Worm (Caenorhabditis elegans) whole organism, L1 larva: ENCODE data around the gene Y97E10AR.6.

Experiments
- C16A3.4 ChIP-seq: fragments of 150-350 bp; optimal IDR thresholded peaks from 2 replicates; lab custom pipeline; 2014; ENCODE audit warnings: missing biosample characterization, missing genetic modification characterization
- C34B4.2 ChIP-seq: sonication (generic microtip); optimal IDR thresholded peaks from 2 replicates; lab custom pipeline; 2017; ENCODE audit warnings: mild to moderate bottlenecking, missing genetic modification characterization, missing compliant biosample characterization
- F16B12.6 ChIP-seq: fragments of 150-350 bp; optimal IDR thresholded peaks from 2 replicates; lab custom pipeline; 2014; ENCODE audit warnings: missing biosample characterization, missing genetic modification characterization
- Y116A8C.19 ChIP-seq: sonication (generic microtip); optimal IDR thresholded peaks from 2 replicates; lab custom pipeline; 2016; ENCODE audit warnings: missing compliant biosample characterization, missing genetic modification characterization, borderline replicate concordance
- aha-1 ChIP-seq: fragments of 150-350 bp; optimal IDR thresholded peaks from 2 replicates; lab custom pipeline; 2014; ENCODE audit warnings: missing biosample characterization, missing genetic modification characterization
- blmp-1 ChIP-seq: fragments of 150-350 bp; optimal IDR thresholded peaks from 2 replicates; lab custom pipeline; 2014; ENCODE audit warnings: missing biosample characterization, missing genetic modification characterization
- ceh-8 ChIP-seq: fragments of 200-800 bp; sonication (Bioruptor generic); optimal IDR thresholded peaks from 2 replicates; lab custom pipeline; 2018; ENCODE audit warnings: mild to moderate bottlenecking, missing genetic modification characterization, moderate library complexity, missing compliant biosample characterization
- dpl-1 ChIP-seq, 3 experiments: fragments of 150-350 bp in 2 of 3; sonication (generic microtip) in 1 of 3; optimal IDR thresholded peaks; 2 replicates each; lab custom pipeline; 2014 to 2017; ENCODE audit warnings: missing biosample characterization in 3 of 3, missing genetic modification characterization in 3 of 3, missing genetic modification reagents in 3 of 3
- dsc-1 ChIP-seq: sonication (generic microtip); optimal IDR thresholded peaks from 2 replicates; lab custom pipeline; 2016; ENCODE audit warnings: mild to moderate bottlenecking, missing genetic modification characterization, missing compliant biosample characterization
- efl-1 ChIP-seq, 4 experiments: fragments of 150-350 bp; optimal IDR thresholded peaks in 3 of 4; peaks in 1 of 4; 1 replicate in 1 of 4; 2 replicates in 3 of 4; lab custom pipeline; 2014; ENCODE audit warnings: missing biosample characterization in 2 of 4, missing genetic modification characterization in 2 of 4, missing genetic modification reagents in 2 of 4
- efl-3 ChIP-seq: fragments of 200-800 bp; sonication (Bioruptor generic); optimal IDR thresholded peaks from 2 replicates; lab custom pipeline; 2018; ENCODE audit warnings: mild to moderate bottlenecking, missing genetic modification characterization, missing compliant biosample characterization
- egl-27 ChIP-seq, 2 experiments: fragments of 150-350 bp in 1 of 2; sonication (generic microtip); optimal IDR thresholded peaks; 3 replicates each; lab custom pipeline; 2017 to 2018; ENCODE audit warnings: missing biosample characterization in 2 of 2, missing genetic modification characterization in 2 of 2, missing genetic modification reagents in 2 of 2
- elt-2 ChIP-seq: sonication (generic microtip); optimal IDR thresholded peaks from 2 replicates; lab custom pipeline; 2016; ENCODE audit warnings: missing genetic modification characterization, mild to moderate bottlenecking, inconsistent platforms, missing compliant biosample characterization, missing genetic modification reagents
- elt-3 ChIP-seq, 6 experiments: fragments of 150-350 bp in 1 of 6; sonication (generic microtip); optimal IDR thresholded peaks; 2 replicates each; lab custom pipeline; 2017 to 2018; ENCODE audit warnings: missing biosample characterization in 6 of 6, missing genetic modification characterization in 6 of 6, inconsistent platforms in 1 of 6
- ets-5 ChIP-seq: fragments of 200-800 bp; sonication (Bioruptor generic); IDR thresholded peaks from 2 replicates; pipeline ENCODE4 v1.3.6; 2022; ENCODE audit warnings: missing genetic modification characterization, missing compliant biosample characterization
- grh-1 ChIP-seq: fragments of 200-800 bp; sonication (Bioruptor generic); IDR thresholded peaks from 2 replicates; pipeline ENCODE4 v1.3.6; 2022; ENCODE audit warnings: missing genetic modification reagents, missing genetic modification characterization, missing compliant biosample characterization
- jun-1 ChIP-seq: fragments of 150-350 bp; optimal IDR thresholded peaks from 2 replicates; lab custom pipeline; 2014; ENCODE audit warnings: missing biosample characterization, missing genetic modification reagents, missing genetic modification characterization
- lin-13 ChIP-seq: fragments of 150-350 bp; optimal IDR thresholded peaks from 2 replicates; lab custom pipeline; 2014; ENCODE audit warnings: missing biosample characterization, missing genetic modification reagents, missing genetic modification characterization
- lin-14 ChIP-seq: fragments of 200-800 bp; sonication (Bioruptor generic); optimal IDR thresholded peaks from 2 replicates; lab custom pipeline; 2018; ENCODE audit warnings: mild to moderate bottlenecking, missing genetic modification characterization, moderate library complexity, missing compliant biosample characterization
- lin-35 ChIP-seq, 2 experiments: fragments of 150-350 bp; optimal IDR thresholded peaks; 2 replicates each; lab custom pipeline; 2014; ENCODE audit warnings: missing biosample characterization in 2 of 2, missing genetic modification characterization in 2 of 2, missing genetic modification reagents in 2 of 2
- lsy-2 ChIP-seq, 2 experiments: fragments of 150-350 bp; optimal IDR thresholded peaks; 2 replicates each; lab custom pipeline; 2014; ENCODE audit warnings: missing biosample characterization in 2 of 2, missing genetic modification characterization in 2 of 2
- mab-9 ChIP-seq: fragments of 200-800 bp; sonication (Bioruptor generic); IDR thresholded peaks from 2 replicates; pipeline ENCODE4 v1.3.6; 2022; ENCODE audit warnings: missing genetic modification reagents, missing genetic modification characterization, missing compliant biosample characterization
- mdl-1 ChIP-seq, 2 experiments: fragments of 150-350 bp; optimal IDR thresholded peaks; 2 replicates each; lab custom pipeline; 2014 to 2017; ENCODE audit warnings: missing biosample characterization in 2 of 2, missing genetic modification characterization in 2 of 2, inconsistent platforms in 1 of 2
- mep-1 ChIP-seq: fragments of 150-350 bp; optimal IDR thresholded peaks from 2 replicates; lab custom pipeline; 2014; ENCODE audit warnings: missing biosample characterization, missing genetic modification characterization
- nhr-20 ChIP-seq: sonication (generic microtip); optimal IDR thresholded peaks from 2 replicates; lab custom pipeline; 2016; ENCODE audit warnings: mild to moderate bottlenecking, missing genetic modification characterization, missing compliant biosample characterization
- nhr-237 ChIP-seq: fragments of 150-350 bp; optimal IDR thresholded peaks from 2 replicates; lab custom pipeline; 2014; ENCODE audit warnings: missing biosample characterization, missing genetic modification characterization
- nhr-47 ChIP-seq: sonication (generic microtip); optimal IDR thresholded peaks from 2 replicates; lab custom pipeline; 2016; ENCODE audit warnings: mild to moderate bottlenecking, missing genetic modification characterization, moderate library complexity, missing compliant biosample characterization
- nhr-71 ChIP-seq: sonication (generic microtip); optimal IDR thresholded peaks from 2 replicates; lab custom pipeline; 2016; ENCODE audit warnings: mild to moderate bottlenecking, missing genetic modification characterization, moderate library complexity, missing compliant biosample characterization
- nhr-85 ChIP-seq: sonication (generic microtip); peaks from one replicate; lab custom pipeline; 2016; ENCODE audit warnings: missing genetic modification characterization, inconsistent platforms, missing compliant biosample characterization
- nhr-90 ChIP-seq: sonication (generic microtip); optimal IDR thresholded peaks from 2 replicates; lab custom pipeline; 2016; ENCODE audit warnings: mild to moderate bottlenecking, missing genetic modification characterization, missing compliant biosample characterization; ENCODE audit not compliant: poor library complexity
- pag-3 ChIP-seq: sonication (generic microtip); optimal IDR thresholded peaks from 2 replicates; lab custom pipeline; 2017; ENCODE audit warnings: missing genetic modification characterization, mild to moderate bottlenecking, missing compliant biosample characterization, antibody characterized with exemption, borderline replicate concordance; ENCODE audit not compliant: insufficient read depth
- pax-3 ChIP-seq: fragments of 200-800 bp; sonication (Bioruptor generic); optimal IDR thresholded peaks from 2 replicates; lab custom pipeline; 2018; ENCODE audit warnings: mild to moderate bottlenecking, missing genetic modification characterization, moderate library complexity, missing compliant biosample characterization
- snpc-4 ChIP-seq: fragments of 150-350 bp; optimal IDR thresholded peaks from 2 replicates; lab custom pipeline; 2014; ENCODE audit warnings: missing biosample characterization, missing genetic modification characterization
- snu-23 ChIP-seq: sonication (generic microtip); optimal IDR thresholded peaks from 2 replicates; lab custom pipeline; 2016; ENCODE audit warnings: missing genetic modification characterization, missing compliant biosample characterization
- tbx-2 ChIP-seq: sonication (generic microtip); optimal IDR thresholded peaks from 2 replicates; lab custom pipeline; 2016; ENCODE audit warnings: missing genetic modification characterization, missing compliant biosample characterization
- unc-130 ChIP-seq: fragments of 150-350 bp; optimal IDR thresholded peaks from 2 replicates; lab custom pipeline; 2017; ENCODE audit warnings: missing biosample characterization, missing genetic modification characterization, inconsistent platforms
- vab-15 ChIP-seq: sonication (generic microtip); optimal IDR thresholded peaks from 2 replicates; lab custom pipeline; 2017; ENCODE audit warnings: missing genotype, mild to moderate bottlenecking, missing genetic modification characterization, missing compliant biosample characterization
- xbp-1 ChIP-seq: sonication (generic microtip); optimal IDR thresholded peaks from 2 replicates; lab custom pipeline; 2016; ENCODE audit warnings: missing genetic modification characterization, missing compliant biosample characterization
- zag-1 ChIP-seq: fragments of 150-350 bp; optimal IDR thresholded peaks from 2 replicates; lab custom pipeline; 2014; ENCODE audit warnings: missing biosample characterization, missing genetic modification characterization

The Y97E10AR.6 gene

ce11 chrV:8026343-8026742, 12.6 kb upstream of the Y97E10AR.6 start, which contains the start of gene F43H9.4:
TSS of gene F43H9.4 (plus strand) at chrV:8026708.
- TF ChIP-seq grh-1 (GFP tag; lab: Robert Waterston, UW) (peak; percentile 39; the same call in 1 of the 2 replicates), efl-1 (optimal IDR thresholded peaks at IDR 0.05; lab: Kevin White, UChicago) (no peak), efl-1 (GFP tag; optimal IDR thresholded peaks at IDR 0.05 in 1 of 2; lab: Kevin White, UChicago) (no peak), pag-3 (peak; percentile 26), snu-23 (GFP tag; lab: Kevin White, UChicago) (peak; percentile 64), elt-3 (tag; optimal IDR thresholded peaks at IDR 0.05; lab: Kevin White, UChicago) (peak in 5 of 6 experiments; percentile 47 to 94 (median 62)), lin-13 (GFP tag; lab: Kevin White, UChicago) (no peak), elt-2 (tag; lab: Kevin White, UChicago) (no peak), mab-9 (GFP tag; lab: Robert Waterston, UW) (no peak), ceh-8 (no peak), lin-35 (GFP tag; optimal IDR thresholded peaks at IDR 0.05; lab: Kevin White, UChicago) (peak in 1 of 2 experiments; percentile 8), tbx-2 (peak; percentile 20), aha-1 (tag; lab: Kevin White, UChicago) (no peak), vab-15 (tag; lab: Kevin White, UChicago) (no peak), lin-14 (GFP tag; lab: Kevin White, UChicago) (peak; percentile 74), mep-1 (tag; lab: Kevin White, UChicago) (no peak), nhr-71 (tag; lab: Kevin White, UChicago) (peak; percentile 63), Y116A8C.19 (tag; lab: Kevin White, UChicago) (no peak), nhr-237 (tag; lab: Kevin White, UChicago) (no peak), dpl-1 (GFP tag; optimal IDR thresholded peaks at IDR 0.05; lab: Kevin White, UChicago) (peak in 1 of 3 experiments; percentile 9), nhr-90 (peak; percentile 48), nhr-47 (peak; percentile 30), nhr-20 (tag; lab: Kevin White, UChicago) (peak; percentile 82), blmp-1 (tag; lab: Kevin White, UChicago) (peak; percentile 62), lsy-2 (tag; optimal IDR thresholded peaks at IDR 0.05; lab: Kevin White, UChicago) (peak in 1 of 2 experiments; percentile 3), unc-130 (tag; lab: Kevin White, UChicago) (peak; percentile 18), xbp-1 (tag; lab: Kevin White, UChicago) (peak; percentile 87), mdl-1 (tag; optimal IDR thresholded peaks at IDR 0.05; lab: Kevin White, UChicago) (peak in 1 of 2 experiments; percentile 77), nhr-85 (tag; lab: Kevin White, UChicago) (peak; percentile 91), snpc-4 (tag; lab: Kevin White, UChicago) (no peak)

DNA sequence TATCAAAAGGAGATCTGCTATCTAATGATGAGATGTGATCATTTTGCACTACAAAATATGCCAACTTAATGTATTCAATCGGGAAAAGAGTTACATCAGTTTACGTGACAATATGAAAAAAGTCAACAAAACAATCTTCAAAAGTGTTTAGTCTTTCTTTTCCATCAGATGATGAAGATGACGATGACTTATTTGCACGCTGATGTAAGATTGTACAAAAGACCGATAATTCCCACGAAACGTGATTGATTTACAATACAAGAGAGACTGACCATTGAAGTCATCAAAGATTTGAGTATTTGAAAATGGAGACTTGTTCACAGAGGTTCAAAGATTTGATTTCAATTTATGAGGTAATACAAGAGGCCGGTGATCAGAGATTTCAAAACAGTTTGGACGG, 11.5 kb upstream of the Y97E10AR.6 start:
- no peak for TF ChIP-seq jun-1 (tag; lab: Kevin White, UChicago)
- TF ChIP-seq efl-3 (GFP tag; lab: Kevin White, UChicago): no peak
- no peak for TF ChIP-seq egl-27 (tag; optimal IDR thresholded peaks at IDR 0.05; lab: Kevin White, UChicago)
- no peak for TF ChIP-seq ceh-8
- TF ChIP-seq nhr-71 (tag; lab: Kevin White, UChicago): peak; percentile 49
- no peak for TF ChIP-seq ets-5 (GFP tag; lab: Robert Waterston, UW)
- TF ChIP-seq snu-23 (GFP tag; lab: Kevin White, UChicago): peak; percentile 38
- TF ChIP-seq zag-1 (tag; lab: Kevin White, UChicago): no peak
- no peak for TF ChIP-seq nhr-47
- TF ChIP-seq mep-1 (tag; lab: Kevin White, UChicago): peak; percentile 23
- no peak for TF ChIP-seq efl-1 (optimal IDR thresholded peaks at IDR 0.05; lab: Kevin White, UChicago)
- peak in 1 of 2 experiments; percentile 43 for TF ChIP-seq efl-1 (GFP tag; optimal IDR thresholded peaks at IDR 0.05 in 1 of 2; lab: Kevin White, UChicago)
- TF ChIP-seq lin-14 (GFP tag; lab: Kevin White, UChicago): peak; percentile 57
- peak; percentile 90 for TF ChIP-seq nhr-85 (tag; lab: Kevin White, UChicago)
- peak; percentile 52 for TF ChIP-seq nhr-20 (tag; lab: Kevin White, UChicago)
- TF ChIP-seq C34B4.2 (tag; lab: Kevin White, UChicago): no peak

- no peak for TF ChIP-seq dsc-1
- peak; percentile 80 for TF ChIP-seq F16B12.6 (tag; lab: Kevin White, UChicago)
- peak; percentile 19 for TF ChIP-seq snu-23 (GFP tag; lab: Kevin White, UChicago)
- TF ChIP-seq pax-3 (tag; lab: Kevin White, UChicago): no peak
- peak; percentile 28 to 95 for TF ChIP-seq lsy-2 (tag; optimal IDR thresholded peaks at IDR 0.05; lab: Kevin White, UChicago)
- no peak for TF ChIP-seq nhr-90
- peak; percentile 55 for TF ChIP-seq C16A3.4
- TF ChIP-seq efl-1 (optimal IDR thresholded peaks at IDR 0.05; lab: Kevin White, UChicago): peak; percentile 62 to 70
- TF ChIP-seq efl-1 (GFP tag; optimal IDR thresholded peaks at IDR 0.05 in 1 of 2; lab: Kevin White, UChicago): peak; percentile 61 to 79
- TF ChIP-seq mdl-1 (tag; optimal IDR thresholded peaks at IDR 0.05; lab: Kevin White, UChicago): peak in 1 of 2 experiments; percentile 17
- peak in 2 of 3 experiments; percentile 47 to 60 for TF ChIP-seq dpl-1 (GFP tag; optimal IDR thresholded peaks at IDR 0.05; lab: Kevin White, UChicago)
- peak; percentile 29 to 58 for TF ChIP-seq lin-35 (GFP tag; optimal IDR thresholded peaks at IDR 0.05; lab: Kevin White, UChicago)
- TF ChIP-seq unc-130 (tag; lab: Kevin White, UChicago): peak; percentile 28
- TF ChIP-seq, all 84 proteins: peak for 9
Observed at ce11 chrV:8024752-8025151, 11.0 kb upstream of the Y97E10AR.6 start, which contains the start of gene F43H9.3. TSS of gene F43H9.3 (minus strand) at chrV:8024940.
